Fruit fly (Drosophila melanogaster) whole organism, prepupa: Measurements from ENCODE around the gene Pgant5.
A peak's percentile ranks its signal among the peaks of the same experiment; 100 is the strongest.

Source experiments
- Blimp-1 ChIP-seq: fragments of 200-800 bp; sonication (Bioruptor generic); optimal IDR thresholded peaks from 3 replicates; lab custom pipeline; 2017; ENCODE audit warnings: missing biosample characterization, missing genetic modification characterization, mild to moderate bottlenecking, moderate library complexity, missing genetic modification reagents
- CG10631 ChIP-seq: fragments of 200-800 bp; sonication (Bioruptor generic); optimal IDR thresholded peaks from 2 replicates; lab custom pipeline; 2016; ENCODE audit warnings: missing biosample characterization, missing genetic modification characterization
- CG11294 ChIP-seq: fragments of 200-800 bp; sonication (Bioruptor generic); IDR thresholded peaks from 2 replicates; pipeline ENCODE4 v1.3.6; 2022; ENCODE audit warnings: missing biosample characterization, missing genetic modification characterization
- CG11762 ChIP-seq: fragments of 200-800 bp; sonication (Bioruptor generic); optimal IDR thresholded peaks from 3 replicates; lab custom pipeline; 2016; ENCODE audit warnings: missing biosample characterization, missing genetic modification characterization; ENCODE audit not compliant: insufficient read depth
- CG11902 ChIP-seq: fragments of 200-800 bp; sonication (Bioruptor generic); optimal IDR thresholded peaks from 3 replicates; lab custom pipeline; 2016; ENCODE audit warnings: missing biosample characterization, missing genetic modification characterization
- CG15336 ChIP-seq: fragments of 200-800 bp; sonication (Bioruptor generic); IDR thresholded peaks from 2 replicates; pipeline ENCODE4 v1.3.6; 2022; ENCODE audit warnings: missing biosample characterization, missing genetic modification characterization
- CG16779 ChIP-seq: fragments of 200-800 bp; sonication (Bioruptor generic); optimal IDR thresholded peaks from 3 replicates; lab custom pipeline; 2017; ENCODE audit warnings: missing biosample characterization, mild to moderate bottlenecking, missing genetic modification characterization
- CG3032 ChIP-seq: fragments of 200-800 bp; optimal IDR thresholded peaks from 2 replicates; lab custom pipeline; 2019; ENCODE audit warnings: missing biosample characterization, mild to moderate bottlenecking, missing genetic modification characterization, moderate library complexity
- CG31627 ChIP-seq: fragments of 200-800 bp; sonication (Bioruptor generic); optimal IDR thresholded peaks from 3 replicates; lab custom pipeline; 2016; ENCODE audit warnings: missing biosample characterization, missing genetic modification characterization
- CG32006 ChIP-seq: fragments of 200-800 bp; sonication (Bioruptor generic); optimal IDR thresholded peaks from 3 replicates; lab custom pipeline; 2017; ENCODE audit warnings: missing biosample characterization, mild to moderate bottlenecking, missing genetic modification characterization
- CG34406 ChIP-seq: fragments of 200-800 bp; sonication (Bioruptor generic); optimal IDR thresholded peaks from 3 replicates; lab custom pipeline; 2016; ENCODE audit warnings: missing biosample characterization, missing genetic modification characterization
- CG4318 ChIP-seq: fragments of 200-800 bp; sonication (Bioruptor generic); optimal IDR thresholded peaks from 3 replicates; lab custom pipeline; 2017; ENCODE audit warnings: missing biosample characterization, mild to moderate bottlenecking, missing genetic modification characterization
- CG6163 ChIP-seq: fragments of 200-800 bp; sonication (Bioruptor generic); IDR thresholded peaks from 3 replicates; pipeline ENCODE4 v1.3.6; 2022; ENCODE audit warnings: missing biosample characterization, missing genetic modification characterization
- CG6276 ChIP-seq: fragments of 200-800 bp; sonication (Bioruptor generic); optimal IDR thresholded peaks from 2 replicates; lab custom pipeline; 2017; ENCODE audit warnings: missing biosample characterization, mild to moderate bottlenecking, missing genetic modification characterization
- CG6808 ChIP-seq: fragments of 200-800 bp; sonication (Bioruptor generic); optimal IDR thresholded peaks from 3 replicates; lab custom pipeline; 2017; ENCODE audit warnings: missing biosample characterization, missing genetic modification characterization, mild to moderate bottlenecking, moderate library complexity, missing genetic modification reagents
- CG6854 ChIP-seq: fragments of 200-800 bp; sonication (Bioruptor generic); optimal IDR thresholded peaks from 2 replicates; lab custom pipeline; 2017; ENCODE audit warnings: missing biosample characterization, mild to moderate bottlenecking, missing genetic modification characterization
- CG7368 ChIP-seq: fragments of 200-800 bp; sonication (Bioruptor generic); optimal IDR thresholded peaks from 3 replicates; lab custom pipeline; 2016; ENCODE audit warnings: missing biosample characterization, missing genetic modification characterization
- CG8119 ChIP-seq: fragments of 200-800 bp; sonication (Bioruptor generic); IDR thresholded peaks from 3 replicates; pipeline ENCODE4 v1.3.6; 2022; ENCODE audit warnings: missing biosample characterization, missing genetic modification characterization
- CG8319 ChIP-seq: fragments of 200-800 bp; sonication (Bioruptor generic); optimal IDR thresholded peaks from 3 replicates; lab custom pipeline; 2016; ENCODE audit warnings: missing biosample characterization, missing genetic modification characterization
- CG8632 ChIP-seq: fragments of 200-800 bp; sonication (Bioruptor generic); optimal IDR thresholded peaks from 3 replicates; lab custom pipeline; 2016; ENCODE audit warnings: missing biosample characterization, missing genetic modification characterization
- CG9139 ChIP-seq: fragments of 200-800 bp; sonication (Bioruptor generic); optimal IDR thresholded peaks from 3 replicates; lab custom pipeline; 2017; ENCODE audit warnings: missing biosample characterization, mild to moderate bottlenecking, missing genetic modification characterization
- Eip75B ChIP-seq: fragments of 200-800 bp; sonication (Bioruptor generic); optimal IDR thresholded peaks from 3 replicates; lab custom pipeline; 2016; ENCODE audit warnings: missing biosample characterization, missing genetic modification characterization
- Eip78C ChIP-seq: fragments of 200-800 bp; sonication (Bioruptor generic); peaks from one replicate; lab custom pipeline; 2016; ENCODE audit warnings: missing biosample characterization, missing genetic modification characterization
- Eip93F ChIP-seq: fragments of 200-800 bp; sonication (Bioruptor generic); optimal IDR thresholded peaks from 2 replicates; lab custom pipeline; 2016; ENCODE audit warnings: missing biosample characterization, mild to moderate bottlenecking, missing genetic modification characterization
- Ets21C ChIP-seq: fragments of 200-800 bp; sonication (Bioruptor generic); optimal IDR thresholded peaks from 3 replicates; lab custom pipeline; 2016; ENCODE audit warnings: missing biosample characterization, missing genetic modification characterization
- Gug ChIP-seq: fragments of 200-800 bp; sonication (Bioruptor generic); IDR thresholded peaks from 2 replicates; pipeline ENCODE4 v1.3.6; 2022; ENCODE audit warnings: missing biosample characterization, missing genetic modification characterization
- Hr39 ChIP-seq: fragments of 200-800 bp; sonication (Bioruptor generic); optimal IDR thresholded peaks from 2 replicates; lab custom pipeline; 2016; ENCODE audit warnings: missing biosample characterization, missing genetic modification characterization
- Met ChIP-seq: fragments of 200-800 bp; sonication (Bioruptor generic); optimal IDR thresholded peaks from 3 replicates; lab custom pipeline; 2016; ENCODE audit warnings: missing biosample characterization, missing genetic modification characterization
- OdsH ChIP-seq: fragments of 200-800 bp; sonication (Bioruptor generic); optimal IDR thresholded peaks from 3 replicates; lab custom pipeline; 2016; ENCODE audit warnings: missing biosample characterization, missing genetic modification characterization
- Smox ChIP-seq: fragments of 200-800 bp; sonication (Bioruptor generic); optimal IDR thresholded peaks from 3 replicates; lab custom pipeline; 2016; ENCODE audit warnings: missing biosample characterization, missing genetic modification characterization
- Sox15 ChIP-seq: fragments of 200-800 bp; sonication (Bioruptor generic); optimal IDR thresholded peaks from 3 replicates; lab custom pipeline; 2016; ENCODE audit warnings: missing biosample characterization, missing genetic modification characterization
- achi ChIP-seq: fragments of 200-800 bp; sonication (Bioruptor generic); optimal IDR thresholded peaks from 3 replicates; lab custom pipeline; 2016; ENCODE audit warnings: missing biosample characterization, missing genetic modification characterization
- acj6 ChIP-seq: fragments of 200-800 bp; sonication (Bioruptor generic); optimal IDR thresholded peaks from 3 replicates; lab custom pipeline; 2016; ENCODE audit warnings: missing biosample characterization, missing genetic modification characterization
- dac ChIP-seq: fragments of 200-800 bp; sonication (Bioruptor generic); optimal IDR thresholded peaks from 2 replicates; lab custom pipeline; 2017; ENCODE audit warnings: missing biosample characterization, mild to moderate bottlenecking, missing genetic modification characterization
- dsx ChIP-seq: fragments of 200-800 bp; optimal IDR thresholded peaks from 3 replicates; lab custom pipeline; 2019; ENCODE audit warnings: missing biosample characterization, mild to moderate bottlenecking, missing genetic modification characterization, moderate library complexity; ENCODE audit not compliant: poor library complexity, severe bottlenecking
- esn ChIP-seq: fragments of 200-800 bp; sonication (Bioruptor generic); optimal IDR thresholded peaks from 2 replicates; lab custom pipeline; 2016; ENCODE audit warnings: missing biosample characterization, mild to moderate bottlenecking, missing genetic modification characterization, moderate library complexity
- fd59A ChIP-seq: fragments of 200-800 bp; sonication (Bioruptor generic); optimal IDR thresholded peaks from 2 replicates; lab custom pipeline; 2017; ENCODE audit warnings: missing biosample characterization, mild to moderate bottlenecking, missing genetic modification characterization, missing genetic modification reagents
- fd85E ChIP-seq: fragments of 200-800 bp; sonication (Bioruptor generic); optimal IDR thresholded peaks from 3 replicates; lab custom pipeline; 2016; ENCODE audit warnings: missing biosample characterization, missing genetic modification characterization
- fkh ChIP-seq: fragments of 200-800 bp; sonication (Bioruptor generic); optimal IDR thresholded peaks from 3 replicates; lab custom pipeline; 2017; ENCODE audit warnings: missing biosample characterization, mild to moderate bottlenecking, missing genetic modification characterization, moderate library complexity
- net ChIP-seq: fragments of 200-800 bp; sonication (Bioruptor generic); optimal IDR thresholded peaks from 3 replicates; lab custom pipeline; 2016; ENCODE audit warnings: missing biosample characterization, missing genetic modification characterization
- pdm3 ChIP-seq: fragments of 200-800 bp; sonication (Bioruptor generic); optimal IDR thresholded peaks from 3 replicates; lab custom pipeline; 2016; ENCODE audit warnings: missing biosample characterization, missing genetic modification characterization
- salr ChIP-seq, 2 experiments: fragments of 200-800 bp; sonication (Bioruptor generic); optimal IDR thresholded peaks; 3 replicates each; lab custom pipeline; 2016 to 2018; ENCODE audit warnings: missing biosample characterization in 2 of 2, missing genetic modification characterization in 2 of 2, mild to moderate bottlenecking in 1 of 2
- spab ChIP-seq: fragments of 200-800 bp; sonication (Bioruptor generic); optimal IDR thresholded peaks from 2 replicates; lab custom pipeline; 2017; ENCODE audit warnings: missing biosample characterization, mild to moderate bottlenecking, missing genetic modification characterization, missing genetic modification reagents
- ss ChIP-seq, 2 experiments: fragments of 200-800 bp; sonication (Bioruptor generic); optimal IDR thresholded peaks; 2 replicates in 1 of 2; 3 replicates in 1 of 2; lab custom pipeline; 2017 to 2018; ENCODE audit warnings: mild to moderate bottlenecking in 2 of 2, missing biosample characterization in 2 of 2, missing genetic modification characterization in 2 of 2, moderate library complexity in 1 of 2
- svp ChIP-seq: fragments of 200-800 bp; sonication (Bioruptor generic); peaks from one replicate; lab custom pipeline; 2016; ENCODE audit warnings: missing biosample characterization, missing genetic modification characterization
- topi ChIP-seq: fragments of 200-800 bp; sonication (Bioruptor generic); optimal IDR thresholded peaks from 3 replicates; lab custom pipeline; 2016; ENCODE audit warnings: missing biosample characterization, missing genetic modification characterization
- vri ChIP-seq: fragments of 200-800 bp; sonication (Bioruptor generic); optimal IDR thresholded peaks from 3 replicates; lab custom pipeline; 2016; ENCODE audit warnings: missing biosample characterization, mild to moderate bottlenecking, missing genetic modification characterization

Pgant5 gene

DNA sequence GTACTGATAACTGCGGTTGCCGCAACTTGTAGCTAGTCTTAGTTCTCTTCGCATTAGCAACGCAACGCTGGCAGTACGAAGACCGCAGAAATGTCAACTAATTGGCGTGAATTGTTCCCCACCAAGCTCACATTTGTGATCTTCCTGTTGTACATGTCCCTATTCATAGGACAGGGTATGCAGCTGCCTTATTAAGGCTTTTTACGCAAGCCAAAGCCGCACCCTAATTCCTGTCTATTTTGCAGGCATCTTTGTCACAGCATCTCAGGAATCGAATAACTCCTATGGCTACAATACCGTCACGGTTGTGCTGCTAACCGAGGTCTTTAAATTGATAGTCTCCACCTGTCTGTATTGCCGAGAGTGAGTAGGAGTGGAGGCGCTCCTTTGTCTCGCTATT lies 40.4 kb downstream of the Pgant5 start, which contains the start of gene eIF3h:
Gene eIF3h, minus strand, starts transcription at position 101 of the 400 bp plus-strand sequence.
- no peak for TF ChIP-seq CG8119 (GFP tag; lab: Robert Waterston, UW)
- no peak for TF ChIP-seq fd85E (GFP tag; lab: Kevin White, UChicago)
- no peak for TF ChIP-seq spab (GFP tag; lab: Kevin White, UChicago)
- no peak for TF ChIP-seq ss (GFP tag; optimal IDR thresholded peaks at IDR 0.05; lab: Kevin White, UChicago)
- TF ChIP-seq fkh (GFP tag; lab: Kevin White, UChicago), result no peak
- TF ChIP-seq CG7368 (GFP tag; lab: Kevin White, UChicago), result no peak
- TF ChIP-seq topi (GFP tag; lab: Kevin White, UChicago), result no peak
- TF ChIP-seq Met (GFP tag; lab: Kevin White, UChicago), result no peak
- TF ChIP-seq acj6 (GFP tag; lab: Kevin White, UChicago), result no peak
- TF ChIP-seq CG6808 (GFP tag; lab: Kevin White, UChicago), result no peak
- no peak for TF ChIP-seq dsx
- no peak for TF ChIP-seq Blimp-1 (GFP tag; lab: Kevin White, UChicago)

dm6 chr2L:5052367-5052914 lies 41.0 kb downstream of the Pgant5 start, which contains the start of gene senju:
Gene senju, plus strand, starts transcription at chr2L:5052843.
- no peak for TF ChIP-seq Eip93F (GFP tag; lab: Kevin White, UChicago)
- peak; percentile 66 to 67 for TF ChIP-seq salr (GFP tag; optimal IDR thresholded peaks at IDR 0.05; lab: Kevin White, UChicago)
- peak; percentile 86 for TF ChIP-seq CG32006 (GFP tag; lab: Kevin White, UChicago)
- peak; percentile 59 for TF ChIP-seq dsx
- peak; percentile 75 for TF ChIP-seq spab (GFP tag; lab: Kevin White, UChicago)
- peak; percentile 58 for TF ChIP-seq CG16779 (tag; lab: Kevin White, UChicago)
- TF ChIP-seq CG4318 (GFP tag; lab: Kevin White, UChicago), result no peak
- TF ChIP-seq Blimp-1 (GFP tag; lab: Kevin White, UChicago), result peak; percentile 48
- TF ChIP-seq topi (GFP tag; lab: Kevin White, UChicago), result peak; percentile 86
- TF ChIP-seq CG8632 (GFP tag; lab: Kevin White, UChicago), result peak; percentile 80
- TF ChIP-seq esn (GFP tag; lab: Kevin White, UChicago), result peak; percentile 92
- peak; percentile 93 for TF ChIP-seq svp (GFP tag; lab: Kevin White, UChicago)
- TF ChIP-seq achi (GFP tag; lab: Kevin White, UChicago), result peak; percentile 86
- TF ChIP-seq CG6854 (GFP tag; lab: Kevin White, UChicago), result peak; percentile 77
- peak; percentile 84 for TF ChIP-seq Hr39 (GFP tag; lab: Kevin White, UChicago)
- peak; percentile 86 for TF ChIP-seq acj6 (GFP tag; lab: Kevin White, UChicago)
- peak; percentile 82 for TF ChIP-seq Ets21C (GFP tag; lab: Kevin White, UChicago)
- peak; percentile 61 for TF ChIP-seq Gug (GFP tag; lab: Robert Waterston, UW)
- TF ChIP-seq pdm3, result peak; percentile 90
- TF ChIP-seq Smox (GFP tag; lab: Kevin White, UChicago), result peak; percentile 84
- peak; percentile 57 for TF ChIP-seq fd59A (GFP tag; lab: Kevin White, UChicago)
- TF ChIP-seq Eip75B (GFP tag; lab: Kevin White, UChicago), result peak; percentile 83
- TF ChIP-seq CG9139 (GFP tag; lab: Kevin White, UChicago), result peak; percentile 51
- no peak for TF ChIP-seq CG6276 (GFP tag; lab: Kevin White, UChicago)
- TF ChIP-seq CG11294, result peak; percentile 62
- peak; percentile 76 for TF ChIP-seq fd85E (GFP tag; lab: Kevin White, UChicago)
- TF ChIP-seq CG7368 (GFP tag; lab: Kevin White, UChicago), result peak; percentile 83
- peak; percentile 73 for TF ChIP-seq Sox15 (GFP tag; lab: Kevin White, UChicago)
- TF ChIP-seq CG3032, result peak; percentile 68
- TF ChIP-seq dac, result peak; percentile 80
- peak; percentile 72 for TF ChIP-seq CG11902 (GFP tag; lab: Kevin White, UChicago)
- TF ChIP-seq vri (GFP tag; lab: Kevin White, UChicago), result peak; percentile 85
- peak; percentile 80 for TF ChIP-seq CG8319 (GFP tag; lab: Kevin White, UChicago)
- TF ChIP-seq CG10631, result peak; percentile 85
- TF ChIP-seq CG8119 (GFP tag; lab: Robert Waterston, UW), result peak; percentile 87
- peak; percentile 84 for TF ChIP-seq CG15336
- peak; percentile 79 for TF ChIP-seq CG34406
- TF ChIP-seq Eip78C (GFP tag; lab: Kevin White, UChicago), result peak; percentile 95
- peak; percentile 88 for TF ChIP-seq OdsH (GFP tag; lab: Kevin White, UChicago)
- TF ChIP-seq ss (GFP tag; optimal IDR thresholded peaks at IDR 0.05; lab: Kevin White, UChicago), result peak; percentile 71 to 73
- TF ChIP-seq CG31627 (GFP tag; lab: Kevin White, UChicago), result peak; percentile 89
- TF ChIP-seq net (GFP tag; lab: Kevin White, UChicago), result peak; percentile 90
- TF ChIP-seq CG11762 (GFP tag; lab: Kevin White, UChicago), result peak; percentile 75
- TF ChIP-seq CG6163 (GFP tag; lab: Robert Waterston, UW), result peak; percentile 92
